Worm (Caenorhabditis elegans): ENCODE measurements around the gene aly-2.
A peak's percentile ranks its signal among the peaks of the same experiment; 100 is the strongest.

aly-2 gene

ce11 chrIV:9104071-9105016 lies 42.9 kb upstream of the aly-2 start, which contains the start of the genes C01F6.14 and fem-3 (continued):
- TF ChIP-seq pag-3 (tag; optimal IDR thresholded peaks at IDR 0.05; ENCODE audit: borderline replicate concordance, insufficient read depth) (no peak), ets-5 (GFP tag; IDR thresholded peaks at IDR 0.05) (no peak), ces-1 (GFP tag; optimal IDR thresholded peaks at IDR 0.05) (no peak)

ce11 chrIV:9107464-9107863 lies 39.8 kb upstream of the aly-2 start:
- TF ChIP-seq irx-1 (tag; optimal IDR thresholded peaks at IDR 0.05) = no peak
- TF ChIP-seq grh-1 (GFP tag; IDR thresholded peaks at IDR 0.05) = no peak
- no peak for TF ChIP-seq aly-2 (tag; optimal IDR thresholded peaks at IDR 0.05)
- no peak for TF ChIP-seq unc-62 (GFP tag; optimal IDR thresholded peaks at IDR 0.05)
- TF ChIP-seq C16A3.4 (tag; optimal IDR thresholded peaks at IDR 0.05) = peak; percentile 41
- TF ChIP-seq lin-14 (GFP tag; optimal IDR thresholded peaks at IDR 0.05) = peak; percentile 72
- peak; percentile 49 for TF ChIP-seq nhr-71 (tag; optimal IDR thresholded peaks at IDR 0.05)
- TF ChIP-seq hlh-4 (tag; optimal IDR thresholded peaks at IDR 0.05) = no peak
- TF ChIP-seq fkh-4 (tag; optimal IDR thresholded peaks at IDR 0.05; ENCODE audit: borderline replicate concordance) = no peak
- TF ChIP-seq lin-35 (GFP tag; optimal IDR thresholded peaks at IDR 0.05) = peak; percentile 43 to 66
- no peak for TF ChIP-seq ceh-63 (GFP tag; optimal IDR thresholded peaks at IDR 0.05)
- no peak for TF ChIP-seq nhr-19 (GFP tag; conservative IDR thresholded peaks at IDR 0.05)
- peak; percentile 36 to 53 for TF ChIP-seq efl-1 (optimal IDR thresholded peaks at IDR 0.05)
- TF ChIP-seq efl-1 (GFP tag; optimal IDR thresholded peaks at IDR 0.05 in 1 of 2) = peak; percentile 39 to 51
- no peak for TF ChIP-seq nhr-84 (tag; optimal IDR thresholded peaks at IDR 0.05)
- no peak for TF ChIP-seq dsc-1 (tag; optimal IDR thresholded peaks at IDR 0.05)
- TF ChIP-seq nhr-85 (tag) = no peak
- TF ChIP-seq lin-15B (tag; optimal IDR thresholded peaks at IDR 0.05) = peak; percentile 43
- no peak for TF ChIP-seq pax-3 (tag; optimal IDR thresholded peaks at IDR 0.05)
- TF ChIP-seq alr-1 (tag; optimal IDR thresholded peaks at IDR 0.05; ENCODE audit: borderline replicate concordance) = no peak
- no peak for TF ChIP-seq unc-30 (tag; optimal IDR thresholded peaks at IDR 0.05)
- no peak for TF ChIP-seq fos-1 (tag; optimal IDR thresholded peaks at IDR 0.05)
- no peak for TF ChIP-seq fkh-10 (GFP tag; optimal IDR thresholded peaks at IDR 0.05)
- TF ChIP-seq mef-2 (tag; optimal IDR thresholded peaks at IDR 0.05) = no peak
- no peak for TF ChIP-seq zag-1 (tag; optimal IDR thresholded peaks at IDR 0.05)
- no peak for TF ChIP-seq efl-3 (GFP tag; optimal IDR thresholded peaks at IDR 0.05)
- TF ChIP-seq sup-37 (GFP tag; optimal IDR thresholded peaks at IDR 0.05) = no peak
- no peak for TF ChIP-seq ztf-4 (tag; optimal IDR thresholded peaks at IDR 0.05)
- TF ChIP-seq nhr-20 (tag; optimal IDR thresholded peaks at IDR 0.05) = peak; percentile 5
- no peak for TF ChIP-seq unc-86 (tag; optimal IDR thresholded peaks at IDR 0.05)
- no peak for TF ChIP-seq elt-3 (tag; optimal IDR thresholded peaks at IDR 0.05)
- TF ChIP-seq vab-15 (tag; optimal IDR thresholded peaks at IDR 0.05) = no peak
- TF ChIP-seq hlh-17 (GFP tag; optimal IDR thresholded peaks at IDR 0.05; ENCODE audit: borderline replicate concordance) = no peak
- peak; percentile 13 for TF ChIP-seq rnt-1 (tag; optimal IDR thresholded peaks at IDR 0.05)
- TF ChIP-seq lin-13 (GFP tag; optimal IDR thresholded peaks at IDR 0.05) = no peak
- no peak for TF ChIP-seq nhr-12 (tag; optimal IDR thresholded peaks at IDR 0.05)
- no peak for TF ChIP-seq jun-1 (tag; optimal IDR thresholded peaks at IDR 0.05)
- TF ChIP-seq snu-23 (GFP tag; optimal IDR thresholded peaks at IDR 0.05) = peak; percentile 48
- TF ChIP-seq isw-1 (GFP tag; IDR thresholded peaks at IDR 0.05) = no peak
- TF ChIP-seq mep-1 (tag; optimal IDR thresholded peaks at IDR 0.05) = peak; percentile 65
- TF ChIP-seq nhr-11 (tag; optimal IDR thresholded peaks at IDR 0.05) = no peak
- peak; percentile 26 for TF ChIP-seq xbp-1 (tag; optimal IDR thresholded peaks at IDR 0.05)
- TF ChIP-seq ceh-90 (tag; optimal IDR thresholded peaks at IDR 0.05) = no peak
- no peak for TF ChIP-seq fkh-8 (tag; optimal IDR thresholded peaks at IDR 0.05)
- TF ChIP-seq nhr-77 (tag; optimal IDR thresholded peaks at IDR 0.05) = peak; percentile 39
- TF ChIP-seq nhr-47 (tag; optimal IDR thresholded peaks at IDR 0.05) = no peak
- TF ChIP-seq F16B12.6 (tag; optimal IDR thresholded peaks at IDR 0.05) = peak; percentile 17
